Fruit fly (Drosophila melanogaster) whole organism, embryonic: ENCODE measurements around the gene Cyp4d21.

Experiments
- Abd-B ChIP-seq: fragments of 200-800 bp; sonication (Bioruptor generic); optimal IDR thresholded peaks from 2 replicates; lab custom pipeline; 2018; ENCODE audit warnings: missing biosample characterization, mild to moderate bottlenecking, missing genetic modification characterization, moderate library complexity
- BEAF-32 ChIP-seq: fragments of 200-800 bp; sonication (Bioruptor generic); optimal IDR thresholded peaks from 3 replicates; lab custom pipeline; 2017; ENCODE audit warnings: missing biosample characterization, missing genetic modification characterization, mild to moderate bottlenecking, moderate library complexity, missing genetic modification reagents
- CG10274 ChIP-seq: fragments of 200-800 bp; sonication (Bioruptor generic); optimal IDR thresholded peaks from 3 replicates; lab custom pipeline; 2017; ENCODE audit warnings: missing biosample characterization, mild to moderate bottlenecking, missing genetic modification characterization
- CG10431 ChIP-seq: fragments of 200-800 bp; sonication (Bioruptor generic); optimal IDR thresholded peaks from 3 replicates; lab custom pipeline; 2018; ENCODE audit warnings: missing biosample characterization, mild to moderate bottlenecking, missing genetic modification characterization
- CG11456 ChIP-seq: fragments of 200-800 bp; sonication (Bioruptor generic); IDR thresholded peaks from 3 replicates; pipeline ENCODE4 v1.3.6; 2022; ENCODE audit warnings: missing biosample characterization, missing genetic modification characterization
- CG13775 ChIP-seq: fragments of 200-800 bp; sonication (Bioruptor generic); optimal IDR thresholded peaks from 3 replicates; lab custom pipeline; 2017; ENCODE audit warnings: missing biosample characterization, mild to moderate bottlenecking, missing genetic modification characterization
- CG13894 ChIP-seq: fragments of 200-800 bp; sonication (Bioruptor generic); optimal IDR thresholded peaks from 3 replicates; lab custom pipeline; 2018; ENCODE audit warnings: missing biosample characterization, mild to moderate bottlenecking, missing genetic modification characterization, moderate library complexity
- CG15479 ChIP-seq: fragments of 200-800 bp; sonication (Bioruptor generic); optimal IDR thresholded peaks from 3 replicates; lab custom pipeline; 2019; ENCODE audit warnings: missing biosample characterization, mild to moderate bottlenecking, missing genetic modification characterization, moderate library complexity
- CG1602 ChIP-seq: fragments of 200-800 bp; sonication (Bioruptor generic); optimal IDR thresholded peaks from 3 replicates; lab custom pipeline; 2016; ENCODE audit warnings: missing biosample characterization, missing genetic modification characterization
- CG16863 ChIP-seq: fragments of 200-800 bp; sonication (Bioruptor generic); optimal IDR thresholded peaks from 3 replicates; lab custom pipeline; 2016; ENCODE audit warnings: missing biosample characterization, missing genetic modification characterization
- CG17361 ChIP-seq: fragments of 200-800 bp; sonication (Bioruptor generic); IDR thresholded peaks from 3 replicates; pipeline ENCODE4 v1.3.6; 2022; ENCODE audit warnings: missing biosample characterization, missing genetic modification characterization
- CG17385 ChIP-seq: fragments of 200-800 bp; sonication (Bioruptor generic); optimal IDR thresholded peaks from 3 replicates; lab custom pipeline; 2018; ENCODE audit warnings: missing biosample characterization, mild to moderate bottlenecking, missing genetic modification characterization
- CG18476 ChIP-seq: fragments of 200-800 bp; sonication (Bioruptor generic); optimal IDR thresholded peaks from 2 replicates; lab custom pipeline; 2016; ENCODE audit warnings: missing biosample characterization, mild to moderate bottlenecking, missing genetic modification characterization
- CG2202 ChIP-seq: fragments of 200-800 bp; sonication (Bioruptor generic); optimal IDR thresholded peaks from 2 replicates; lab custom pipeline; 2018; ENCODE audit warnings: missing biosample characterization, mild to moderate bottlenecking, missing genetic modification characterization
- CG2889 ChIP-seq: fragments of 200-800 bp; sonication (Bioruptor generic); IDR thresholded peaks from 3 replicates; pipeline ENCODE4 v1.3.6; 2022; ENCODE audit warnings: missing biosample characterization, missing genetic modification characterization
- CG30403 ChIP-seq: fragments of 200-800 bp; sonication (Bioruptor generic); optimal IDR thresholded peaks from 3 replicates; lab custom pipeline; 2016; ENCODE audit warnings: missing biosample characterization, missing genetic modification characterization
- CG3065 ChIP-seq: fragments of 200-800 bp; sonication (Bioruptor generic); optimal IDR thresholded peaks from 2 replicates; lab custom pipeline; 2016; ENCODE audit warnings: missing biosample characterization, missing genetic modification characterization
- CG33557 ChIP-seq: fragments of 200-800 bp; sonication (Bioruptor generic); optimal IDR thresholded peaks from 2 replicates; lab custom pipeline; 2019; ENCODE audit warnings: missing biosample characterization, mild to moderate bottlenecking, missing genetic modification characterization, moderate library complexity
- CG3726 ChIP-seq: fragments of 200-800 bp; sonication (Bioruptor generic); IDR thresholded peaks from 3 replicates; pipeline ENCODE4, ENCODE4 v1.3.6; 2022; ENCODE audit warnings: missing biosample characterization, missing genetic modification characterization
- CG4404 ChIP-seq: fragments of 200-800 bp; sonication (Bioruptor generic); IDR thresholded peaks from 2 replicates; pipeline ENCODE4 v1.3.6; 2022; ENCODE audit warnings: missing biosample characterization, missing genetic modification characterization
- CG7357 ChIP-seq: fragments of 200-800 bp; sonication (Bioruptor generic); IDR thresholded peaks from 3 replicates; pipeline ENCODE4 v1.3.6; 2022; ENCODE audit warnings: missing biosample characterization, missing genetic modification characterization
- CG7372 ChIP-seq: fragments of 200-800 bp; sonication (Bioruptor generic); IDR thresholded peaks from 2 replicates; pipeline ENCODE4 v1.3.6; 2022; ENCODE audit warnings: missing biosample characterization, missing genetic modification characterization
- CG7786 ChIP-seq: fragments of 200-800 bp; sonication (Bioruptor generic); optimal IDR thresholded peaks from 2 replicates; lab custom pipeline; 2016; ENCODE audit warnings: missing biosample characterization, missing genetic modification characterization
- CG7839 ChIP-seq: fragments of 200-800 bp; sonication (Bioruptor generic); optimal IDR thresholded peaks from 3 replicates; lab custom pipeline; 2018; ENCODE audit warnings: missing biosample characterization, mild to moderate bottlenecking, missing genetic modification characterization, moderate library complexity
- CG7963 ChIP-seq: fragments of 200-800 bp; sonication (Bioruptor generic); IDR thresholded peaks from 3 replicates; pipeline ENCODE4 v1.3.6; 2022; ENCODE audit warnings: missing biosample characterization, missing genetic modification characterization; ENCODE audit not compliant: partially characterized antibody
- CG8089 ChIP-seq: fragments of 200-800 bp; sonication (Bioruptor generic); optimal IDR thresholded peaks from 3 replicates; lab custom pipeline; 2016; ENCODE audit warnings: missing biosample characterization, missing genetic modification characterization
- CG8281 ChIP-seq: fragments of 200-800 bp; sonication (Bioruptor generic); optimal IDR thresholded peaks from 2 replicates; lab custom pipeline; 2018; ENCODE audit warnings: missing biosample characterization, mild to moderate bottlenecking, missing genetic modification characterization, moderate library complexity
- D19A ChIP-seq: fragments of 200-800 bp; optimal IDR thresholded peaks from 3 replicates; lab custom pipeline; 2019; ENCODE audit warnings: missing biosample characterization, mild to moderate bottlenecking, missing genetic modification characterization, moderate library complexity
- Poxn ChIP-seq: fragments of 200-800 bp; sonication (Bioruptor generic); IDR thresholded peaks from 2 replicates; pipeline ENCODE4 v1.3.6; 2022; ENCODE audit warnings: missing biosample characterization, missing genetic modification characterization
- Ptx1 ChIP-seq: fragments of 200-800 bp; sonication (Bioruptor generic); IDR thresholded peaks from 2 replicates; pipeline ENCODE4 v1.3.6; 2022; ENCODE audit warnings: missing biosample characterization, missing genetic modification characterization
- Ravus ChIP-seq: fragments of 200-800 bp; sonication (Bioruptor generic); IDR thresholded peaks from 2 replicates; pipeline ENCODE4 v1.3.6; 2022; ENCODE audit warnings: missing biosample characterization, missing genetic modification characterization
- Side ChIP-seq: fragments of 200-800 bp; sonication (Bioruptor generic); optimal IDR thresholded peaks from 2 replicates; lab custom pipeline; 2016; ENCODE audit warnings: missing biosample characterization, missing genetic modification characterization
- YL-1 ChIP-seq: fragments of 200-800 bp; sonication (Bioruptor generic); optimal IDR thresholded peaks from 3 replicates; lab custom pipeline; 2017; ENCODE audit warnings: missing biosample characterization, mild to moderate bottlenecking, missing genetic modification characterization
- aop ChIP-seq: fragments of 200-800 bp; sonication (Bioruptor generic); IDR thresholded peaks from 2 replicates; pipeline ENCODE4 v1.3.6; 2022; ENCODE audit warnings: missing biosample characterization, missing genetic modification characterization
- bab2 ChIP-seq: fragments of 200-800 bp; sonication (Bioruptor generic); optimal IDR thresholded peaks from 2 replicates; lab custom pipeline; 2016; ENCODE audit warnings: missing biosample characterization, missing genetic modification characterization
- caup ChIP-seq: fragments of 200-800 bp; sonication (Bioruptor generic); optimal IDR thresholded peaks from 3 replicates; lab custom pipeline; 2017; ENCODE audit warnings: missing biosample characterization, mild to moderate bottlenecking, missing genetic modification characterization, moderate library complexity; ENCODE audit not compliant: severe bottlenecking
- chinmo ChIP-seq: fragments of 200-800 bp; sonication (Bioruptor generic); IDR thresholded peaks from 4 replicates; pipeline ENCODE4 v1.3.6; 2022; ENCODE audit warnings: missing biosample characterization, missing genetic modification characterization; ENCODE audit not compliant: partially characterized antibody
- dm ChIP-seq: fragments of 200-800 bp; sonication (Bioruptor generic); optimal IDR thresholded peaks from 3 replicates; lab custom pipeline; 2016; ENCODE audit warnings: missing biosample characterization, missing genetic modification characterization
- eve ChIP-seq, 2 experiments: fragments of >200 bp; optimal IDR thresholded peaks; 2 replicates each; lab custom pipeline; 2017; ENCODE audit warnings: missing biosample characterization in 2 of 2, missing genetic modification characterization in 2 of 2
- fu2 ChIP-seq: fragments of 200-800 bp; sonication (Bioruptor generic); optimal IDR thresholded peaks from 2 replicates; lab custom pipeline; 2016; ENCODE audit warnings: missing biosample characterization, missing genetic modification characterization
- h ChIP-seq: fragments of >200 bp; optimal IDR thresholded peaks from 2 replicates; lab custom pipeline; 2017
- hb ChIP-seq: fragments of 200-800 bp; sonication (Bioruptor generic); IDR thresholded peaks from 3 replicates; pipeline ENCODE4 v1.3.6; 2022; ENCODE audit warnings: missing biosample characterization, missing genetic modification characterization; ENCODE audit not compliant: partially characterized antibody
- inv ChIP-seq: fragments of 200-800 bp; sonication (Bioruptor generic); IDR thresholded peaks from 2 replicates; pipeline ENCODE4 v1.3.6; 2022; ENCODE audit warnings: missing biosample characterization, missing genetic modification characterization; ENCODE audit not compliant: partially characterized antibody
- kni ChIP-seq: fragments of 200-800 bp; sonication (Bioruptor generic); optimal IDR thresholded peaks from 3 replicates; lab custom pipeline; 2017; ENCODE audit warnings: mild to moderate bottlenecking, missing biosample characterization, missing genetic modification reagents, missing genetic modification characterization
- lola ChIP-seq, 3 experiments: fragments of >200 bp in 2 of 3; fragments of 200-800 bp in 1 of 3; sonication (Bioruptor generic) in 1 of 3; optimal IDR thresholded peaks; 2 replicates each; lab custom pipeline; 2017 to 2019; ENCODE audit warnings: missing biosample characterization in 3 of 3, missing genetic modification characterization in 3 of 3, mild to moderate bottlenecking in 1 of 3, moderate library complexity in 1 of 3
- rib ChIP-seq: fragments of 200-800 bp; sonication (Bioruptor generic); IDR thresholded peaks from 2 replicates; pipeline ENCODE4 v1.3.6; 2022; ENCODE audit warnings: missing biosample characterization, missing genetic modification characterization
- sens ChIP-seq: fragments of 200-800 bp; sonication (Bioruptor generic); peaks from one replicate; lab custom pipeline; 2016; ENCODE audit warnings: missing biosample characterization, missing genetic modification characterization
- stwl ChIP-seq: fragments of 200-800 bp; sonication (Bioruptor generic); optimal IDR thresholded peaks from 3 replicates; lab custom pipeline; 2018; ENCODE audit warnings: missing biosample characterization, mild to moderate bottlenecking, missing genetic modification characterization, moderate library complexity
- tgo ChIP-seq: fragments of 200-800 bp; sonication (Bioruptor generic); IDR thresholded peaks from 3 replicates; pipeline ENCODE4 v1.3.6; 2022; ENCODE audit warnings: missing biosample characterization, missing genetic modification characterization
- tna ChIP-seq: fragments of 200-800 bp; sonication (Bioruptor generic); IDR thresholded peaks from 2 replicates; pipeline ENCODE4 v1.3.6; 2022; ENCODE audit warnings: missing biosample characterization, missing genetic modification characterization; ENCODE audit not compliant: partially characterized antibody
- zf30C ChIP-seq: fragments of 200-800 bp; sonication (Bioruptor generic); optimal IDR thresholded peaks from 3 replicates; lab custom pipeline; 2018; ENCODE audit warnings: missing biosample characterization, mild to moderate bottlenecking, missing genetic modification characterization

Gene Cyp4d21

dm6 chr2L:7564856-7565255 is 40.5 kb upstream of the Cyp4d21 start (continued):
- TF ChIP-seq hb (no peak), rib (GFP tag; lab: Robert Waterston, UW) (no peak), CG13775 (GFP tag; lab: Kevin White, UChicago) (peak; percentile 68), Ravus (no peak; the same call in 1 of the 2 replicates), CG10431 (peak; percentile 19), Side (peak; percentile 81), CG7963 (GFP tag; lab: Robert Waterston, UW) (no peak), CG10274 (peak; percentile 15), kni (GFP tag; lab: Kevin White, UChicago) (no peak), CG8089 (GFP tag; lab: Kevin White, UChicago) (peak; percentile 54), CG17385 (GFP tag; lab: Kevin White, UChicago) (peak; percentile 52), CG1602 (peak; percentile 67), dm (GFP tag; lab: Kevin White, UChicago) (peak; percentile 44), eve (GFP tag; optimal IDR thresholded peaks at IDR 0.05; lab: Kevin White, UChicago) (peak in 1 of 2 experiments; percentile 39), caup (GFP tag; lab: Kevin White, UChicago) (peak; percentile 60), CG17361 (GFP tag; lab: Robert Waterston, UW) (peak; percentile 63), CG33557 (GFP tag; lab: Kevin White, UChicago) (no peak), tgo (peak; percentile 63), inv (GFP tag; lab: Robert Waterston, UW) (no peak), CG2889 (GFP tag; lab: Robert Waterston, UW) (no peak), stwl (tag; lab: Kevin White, UChicago) (no peak), CG11456 (GFP tag; lab: Robert Waterston, UW) (peak; percentile 70; the same call in 1 of the 3 replicates), CG7357 (GFP tag; lab: Robert Waterston, UW) (peak; percentile 48; the same call in 1 of the 3 replicates), zf30C (GFP tag; lab: Kevin White, UChicago) (peak; percentile 81), h (lab: Kevin White, UChicago) (no peak), CG7786 (GFP tag; lab: Kevin White, UChicago) (peak; percentile 59), tna (GFP tag; lab: Robert Waterston, UW) (no peak), Abd-B (GFP tag; lab: Kevin White, UChicago) (peak; percentile 65), CG7372 (GFP tag; lab: Robert Waterston, UW) (no peak), Poxn (GFP tag; lab: Robert Waterston, UW) (no peak), D19A (peak; percentile 56), CG13894 (no peak), CG16863 (peak; percentile 73), lola (GFP tag; optimal IDR thresholded peaks at IDR 0.05; lab: Kevin White, UChicago) (peak in 1 of 3 experiments; percentile 80), fu2 (GFP tag; lab: Kevin White, UChicago) (peak; percentile 6), CG30403 (GFP tag; lab: Kevin White, UChicago) (peak; percentile 56), CG3065 (GFP tag; lab: Kevin White, UChicago) (peak; percentile 34), Ptx1 (peak; percentile 69), aop (GFP tag; lab: Robert Waterston, UW) (no peak), CG4404 (GFP tag; lab: Robert Waterston, UW) (no peak), CG7839 (tag; lab: Kevin White, UChicago) (peak; percentile 77), CG15479 (GFP tag; lab: Kevin White, UChicago) (no peak), BEAF-32 (GFP tag; lab: Kevin White, UChicago) (no peak), chinmo (GFP tag; lab: Robert Waterston, UW) (no peak), bab2 (GFP tag; lab: Kevin White, UChicago) (peak; percentile 76), YL-1 (GFP tag; lab: Kevin White, UChicago) (no peak), CG18476 (GFP tag; lab: Kevin White, UChicago) (peak; percentile 57), CG2202 (tag; lab: Kevin White, UChicago) (peak; percentile 35), CG8281 (tag; lab: Kevin White, UChicago) (no peak), sens (GFP tag; lab: Kevin White, UChicago) (peak; percentile 98), CG3726 (0 out of 3 replicates have a peak, but pooled peaks have one; percentile 43)
